Fruit fly (Drosophila melanogaster) whole organism, embryonic: ENCODE data around the gene CSN5.

Experiments used
- Aef1 ChIP-seq: fragments of 200-800 bp; sonication (Bioruptor generic); IDR thresholded peaks from 3 replicates; pipeline ENCODE4 v1.3.6; 2022; ENCODE audit warnings: missing biosample characterization, missing genetic modification characterization
- CG10366 ChIP-seq: fragments of 200-800 bp; sonication (Bioruptor generic); IDR thresholded peaks from 2 replicates; pipeline ENCODE4 v1.3.6; 2022; ENCODE audit warnings: missing biosample characterization, missing genetic modification characterization
- CG10654 ChIP-seq: fragments of 200-800 bp; sonication (Bioruptor generic); optimal IDR thresholded peaks from 2 replicates; lab custom pipeline; 2016; ENCODE audit warnings: missing biosample characterization, missing genetic modification characterization
- CG10979 ChIP-seq: fragments of 200-800 bp; sonication (Bioruptor generic); optimal IDR thresholded peaks from 2 replicates; lab custom pipeline; 2018; ENCODE audit warnings: missing biosample characterization, mild to moderate bottlenecking, missing genetic modification characterization, moderate library complexity
- CG12071 ChIP-seq: fragments of 200-800 bp; sonication (Bioruptor generic); optimal IDR thresholded peaks from 3 replicates; lab custom pipeline; 2018; ENCODE audit warnings: missing biosample characterization, mild to moderate bottlenecking, missing genetic modification characterization
- CG13296 ChIP-seq: fragments of 200-800 bp; sonication (Bioruptor generic); optimal IDR thresholded peaks from 3 replicates; lab custom pipeline; 2018; ENCODE audit warnings: missing biosample characterization, mild to moderate bottlenecking, missing genetic modification characterization
- CG16779 ChIP-seq: fragments of 200-800 bp; sonication (Bioruptor generic); IDR thresholded peaks from 2 replicates; pipeline ENCODE4 v1.3.6; 2022; ENCODE audit warnings: missing biosample characterization, missing genetic modification characterization
- CG17612 ChIP-seq: fragments of 200-800 bp; sonication (Bioruptor generic); IDR thresholded peaks from 2 replicates; pipeline ENCODE4 v1.3.6; 2022; ENCODE audit warnings: missing biosample characterization, missing genetic modification characterization
- CG18599 ChIP-seq: fragments of 200-800 bp; sonication (Bioruptor generic); optimal IDR thresholded peaks from 3 replicates; lab custom pipeline; 2017; ENCODE audit warnings: missing biosample characterization, missing genetic modification characterization, mild to moderate bottlenecking, moderate library complexity, missing genetic modification reagents
- CG18619 ChIP-seq: fragments of 200-800 bp; sonication (Bioruptor generic); optimal IDR thresholded peaks from 3 replicates; lab custom pipeline; 2017; ENCODE audit warnings: missing biosample characterization, mild to moderate bottlenecking, missing genetic modification characterization
- CG2678 ChIP-seq: fragments of 200-800 bp; sonication (Bioruptor generic); optimal IDR thresholded peaks from 3 replicates; lab custom pipeline; 2019; ENCODE audit warnings: missing biosample characterization, mild to moderate bottlenecking, missing genetic modification characterization, moderate library complexity
- CG2712 ChIP-seq: fragments of 200-800 bp; optimal IDR thresholded peaks from 3 replicates; lab custom pipeline; 2019; ENCODE audit warnings: missing biosample characterization, mild to moderate bottlenecking, missing genetic modification characterization, moderate library complexity
- CG2889 ChIP-seq: fragments of 200-800 bp; sonication (Bioruptor generic); IDR thresholded peaks from 3 replicates; pipeline ENCODE4 v1.3.6; 2022; ENCODE audit warnings: missing biosample characterization, missing genetic modification characterization
- CG30403 ChIP-seq: fragments of 200-800 bp; sonication (Bioruptor generic); optimal IDR thresholded peaks from 3 replicates; lab custom pipeline; 2016; ENCODE audit warnings: missing biosample characterization, missing genetic modification characterization
- CG30431 ChIP-seq: fragments of 200-800 bp; sonication (Bioruptor generic); optimal IDR thresholded peaks from 2 replicates; lab custom pipeline; 2017; ENCODE audit warnings: missing biosample characterization, missing genetic modification characterization
- CG32532 ChIP-seq: fragments of 200-800 bp; sonication (Bioruptor generic); IDR thresholded peaks from 2 replicates; pipeline ENCODE4 v1.3.6; 2022; ENCODE audit warnings: missing biosample characterization, missing genetic modification characterization
- CG33557 ChIP-seq: fragments of 200-800 bp; sonication (Bioruptor generic); optimal IDR thresholded peaks from 2 replicates; lab custom pipeline; 2019; ENCODE audit warnings: missing biosample characterization, mild to moderate bottlenecking, missing genetic modification characterization, moderate library complexity
- CG34376 ChIP-seq: fragments of 200-800 bp; sonication (Bioruptor generic); optimal IDR thresholded peaks from 2 replicates; lab custom pipeline; 2018; ENCODE audit warnings: missing biosample characterization, mild to moderate bottlenecking, missing genetic modification characterization
- CG6254 ChIP-seq: fragments of 200-800 bp; sonication (Bioruptor generic); optimal IDR thresholded peaks from 3 replicates; lab custom pipeline; 2017; ENCODE audit warnings: mild to moderate bottlenecking, missing biosample characterization, missing genetic modification reagents, missing genetic modification characterization
- CG7786 ChIP-seq: fragments of 200-800 bp; sonication (Bioruptor generic); optimal IDR thresholded peaks from 2 replicates; lab custom pipeline; 2016; ENCODE audit warnings: missing biosample characterization, missing genetic modification characterization
- CG9437 ChIP-seq: fragments of 200-800 bp; sonication (Bioruptor generic); optimal IDR thresholded peaks from 2 replicates; lab custom pipeline; 2018; ENCODE audit warnings: missing biosample characterization, mild to moderate bottlenecking, missing genetic modification characterization
- CG9932 ChIP-seq: fragments of 200-800 bp; sonication (Bioruptor generic); IDR thresholded peaks from 2 replicates; pipeline ENCODE4 v1.3.6; 2022; ENCODE audit warnings: missing biosample characterization, missing genetic modification characterization
- Doc3 ChIP-seq: fragments of 200-800 bp; sonication (Bioruptor generic); IDR thresholded peaks from 3 replicates; pipeline ENCODE4 v1.3.6; 2022; ENCODE audit warnings: missing biosample characterization, missing genetic modification characterization; ENCODE audit not compliant: partially characterized antibody
- Ets97D ChIP-seq: fragments of 200-800 bp; sonication (Bioruptor generic); optimal IDR thresholded peaks from 3 replicates; lab custom pipeline; 2016; ENCODE audit warnings: missing biosample characterization, missing genetic modification characterization
- H2.0 ChIP-seq: fragments of 200-800 bp; sonication (Bioruptor generic); IDR thresholded peaks from 2 replicates; pipeline ENCODE4 v1.3.6; 2022; ENCODE audit warnings: missing biosample characterization, missing genetic modification characterization
- HLH4C ChIP-seq: fragments of 200-800 bp; sonication (Bioruptor generic); IDR thresholded peaks from 3 replicates; pipeline ENCODE4 v1.3.6; 2022; ENCODE audit warnings: missing biosample characterization, missing genetic modification characterization; ENCODE audit not compliant: partially characterized antibody
- MBD-R2 ChIP-seq: fragments of 200-800 bp; sonication (Bioruptor generic); IDR thresholded peaks from 2 replicates; pipeline ENCODE4 v1.3.6; 2022; ENCODE audit warnings: missing biosample characterization, missing genetic modification characterization
- Mes4 ChIP-seq: fragments of 200-800 bp; sonication (Bioruptor generic); optimal IDR thresholded peaks from 2 replicates; lab custom pipeline; 2016; ENCODE audit warnings: missing biosample characterization, missing genetic modification characterization
- NC2α ChIP-seq: fragments of 200-800 bp; sonication (Bioruptor generic); optimal IDR thresholded peaks from 2 replicates; lab custom pipeline; 2016; ENCODE audit warnings: missing biosample characterization, missing genetic modification characterization
- Oli ChIP-seq: fragments of 200-800 bp; sonication (Bioruptor generic); optimal IDR thresholded peaks from 2 replicates; lab custom pipeline; 2018; ENCODE audit warnings: missing biosample characterization, mild to moderate bottlenecking, missing genetic modification characterization, moderate library complexity
- Rfx ChIP-seq: fragments of 200-800 bp; sonication (Bioruptor generic); IDR thresholded peaks from 2 replicates; pipeline ENCODE4 v1.3.6; 2022; ENCODE audit warnings: missing biosample characterization, missing genetic modification characterization
- Rx ChIP-seq: fragments of 200-800 bp; sonication (Bioruptor generic); IDR thresholded peaks from 2 replicates; pipeline ENCODE4 v1.3.6; 2022; ENCODE audit warnings: missing biosample characterization, missing genetic modification characterization
- Side ChIP-seq: fragments of 200-800 bp; sonication (Bioruptor generic); optimal IDR thresholded peaks from 2 replicates; lab custom pipeline; 2016; ENCODE audit warnings: missing biosample characterization, missing genetic modification characterization
- Trl ChIP-seq, 3 experiments: fragments of >200 bp in 2 of 3; fragments of 200-800 bp in 1 of 3; sonication (Bioruptor generic) in 1 of 3; optimal IDR thresholded peaks; 2 replicates in 1 of 3; 3 replicates in 2 of 3; lab custom pipeline; 2016 to 2017; ENCODE audit warnings: missing biosample characterization in 1 of 3, missing genetic modification characterization in 1 of 3
- Usf ChIP-seq: fragments of 200-800 bp; sonication (Bioruptor generic); optimal IDR thresholded peaks from 2 replicates; lab custom pipeline; 2017; ENCODE audit warnings: missing genotype, missing biosample characterization, missing genetic modification characterization
- ara ChIP-seq: fragments of 200-800 bp; sonication (Bioruptor generic); IDR thresholded peaks from 2 replicates; pipeline ENCODE4 v1.3.6; 2022; ENCODE audit warnings: missing biosample characterization, missing genetic modification characterization
- btn ChIP-seq: fragments of 200-800 bp; sonication (Bioruptor generic); optimal IDR thresholded peaks from 2 replicates; lab custom pipeline; 2016; ENCODE audit warnings: missing biosample characterization, missing genetic modification characterization
- cas ChIP-seq: fragments of 200-800 bp; sonication (Bioruptor generic); IDR thresholded peaks from 2 replicates; pipeline ENCODE4 v1.3.6; 2022; ENCODE audit warnings: missing biosample characterization, missing genetic modification characterization
- dysf ChIP-seq: fragments of 200-800 bp; sonication (Bioruptor generic); IDR thresholded peaks from 3 replicates; pipeline ENCODE4 v1.3.6; 2022; ENCODE audit warnings: missing biosample characterization, missing genetic modification characterization
- fu2 ChIP-seq: fragments of 200-800 bp; sonication (Bioruptor generic); optimal IDR thresholded peaks from 2 replicates; lab custom pipeline; 2016; ENCODE audit warnings: missing biosample characterization, missing genetic modification characterization
- gro ChIP-seq: fragments of 200-800 bp; sonication (Bioruptor generic); optimal IDR thresholded peaks from 2 replicates; lab custom pipeline; 2016; ENCODE audit warnings: missing biosample characterization, missing genetic modification characterization
- gt ChIP-seq: fragments of 200-800 bp; sonication (Bioruptor generic); IDR thresholded peaks from 2 replicates; pipeline ENCODE4 v1.3.6; 2022; ENCODE audit warnings: missing biosample characterization, missing genetic modification characterization
- insv ChIP-seq, 2 experiments: fragments of 200-800 bp; sonication (Bioruptor generic); optimal IDR thresholded peaks; 3 replicates each; lab custom pipeline; 2016 to 2018; ENCODE audit warnings: missing biosample characterization in 2 of 2, missing genetic modification characterization in 2 of 2
- psq ChIP-seq: fragments of 200-800 bp; sonication (Bioruptor generic); optimal IDR thresholded peaks from 2 replicates; lab custom pipeline; 2017; ENCODE audit warnings: missing biosample characterization, missing genetic modification characterization
- sob ChIP-seq: fragments of 200-800 bp; sonication (Bioruptor generic); IDR thresholded peaks from 2 replicates; pipeline ENCODE4 v1.3.6; 2022; ENCODE audit warnings: missing biosample characterization, missing genetic modification characterization
- tna ChIP-seq: fragments of 200-800 bp; sonication (Bioruptor generic); IDR thresholded peaks from 2 replicates; pipeline ENCODE4 v1.3.6; 2022; ENCODE audit warnings: missing biosample characterization, missing genetic modification characterization; ENCODE audit not compliant: partially characterized antibody
- trh ChIP-seq: fragments of 200-800 bp; sonication (Bioruptor generic); optimal IDR thresholded peaks from 2 replicates; lab custom pipeline; 2016; ENCODE audit warnings: missing biosample characterization, missing genetic modification characterization
- ttk ChIP-seq: fragments of 200-800 bp; sonication (Bioruptor generic); IDR thresholded peaks from 2 replicates; pipeline ENCODE4 v2.1.2; 2022; ENCODE audit warnings: missing biosample characterization, missing genetic modification characterization
- tx ChIP-seq: fragments of 200-800 bp; sonication (Bioruptor generic); optimal IDR thresholded peaks from 2 replicates; lab custom pipeline; 2016; ENCODE audit warnings: missing biosample characterization, missing genetic modification characterization

CSN5 gene

dm6 chr3R:16469501-16470263 lies at the start of gene CSN5, which contains the start of gene CG42232 (continued):
- peak; percentile 68 for TF ChIP-seq CG10979 (tag; lab: Kevin White, UChicago)
- TF ChIP-seq HLH4C (GFP tag; lab: Robert Waterston, UW): 0 out of 3 replicates have a peak, but pooled peaks have one; percentile 43
- TF ChIP-seq CG9437 (GFP tag; lab: Kevin White, UChicago): peak; percentile 59
- peak in 1 of 2 experiments; percentile 4 for TF ChIP-seq insv (GFP tag; optimal IDR thresholded peaks at IDR 0.05; lab: Kevin White, UChicago)
- TF ChIP-seq H2.0 (GFP tag; lab: Robert Waterston, UW): peak; percentile 35; the same call in 1 of the 2 replicates
- peak; percentile 42 for TF ChIP-seq Side (GFP tag; lab: Kevin White, UChicago)
- no peak for TF ChIP-seq gro (GFP tag; lab: Kevin White, UChicago)
- peak; percentile 9 for TF ChIP-seq CG7786 (GFP tag; lab: Kevin White, UChicago)
- 0 out of 2 replicates have a peak, but pooled peaks have one; percentile 18 for TF ChIP-seq sob (GFP tag; lab: Robert Waterston, UW)
- peak; percentile 2 for TF ChIP-seq CG2712 (tag; lab: Kevin White, UChicago)
- no peak for TF ChIP-seq CG34376
- TF ChIP-seq CG2889 (GFP tag; lab: Robert Waterston, UW): no peak
- no peak for TF ChIP-seq tna (GFP tag; lab: Robert Waterston, UW)
- TF ChIP-seq Ets97D (GFP tag; lab: Kevin White, UChicago): peak; percentile 32
- TF ChIP-seq Usf (GFP tag; lab: Kevin White, UChicago): peak; percentile 13
- no peak for TF ChIP-seq trh (GFP tag; lab: Kevin White, UChicago)
- 0 out of 3 replicates have a peak, but pooled peaks have one; percentile 19 for TF ChIP-seq dysf (GFP tag; lab: Robert Waterston, UW)
- peak; percentile 30; the same call in 1 of the 2 replicates for TF ChIP-seq Rx
- peak; percentile 65; the same call in 1 of the 2 replicates for TF ChIP-seq Rfx (GFP tag; lab: Robert Waterston, UW)
- no peak for TF ChIP-seq CG12071 (GFP tag; lab: Kevin White, UChicago)
- TF ChIP-seq psq: peak; percentile 28
- TF ChIP-seq tx (GFP tag; lab: Kevin White, UChicago): peak; percentile 6
- no peak for TF ChIP-seq fu2
- no peak for TF ChIP-seq CG30431 (GFP tag; lab: Kevin White, UChicago)
- TF ChIP-seq Trl (optimal IDR thresholded peaks at IDR 0.05; lab: Kevin White, UChicago): no peak
- TF ChIP-seq Trl (GFP tag; optimal IDR thresholded peaks at IDR 0.05; lab: Kevin White, UChicago): peak; percentile 40
- TF ChIP-seq CG17612 (GFP tag; lab: Robert Waterston, UW): no peak
- peak; percentile 77 for TF ChIP-seq CG30403 (GFP tag; lab: Kevin White, UChicago)
- peak; percentile 57 for TF ChIP-seq CG32532 (GFP tag; lab: Robert Waterston, UW)
- peak; percentile 21 for TF ChIP-seq CG6254
- TF ChIP-seq gt: no peak
- TF ChIP-seq CG18619 (GFP tag; lab: Kevin White, UChicago): peak; percentile 9
- no peak for TF ChIP-seq CG2678 (tag; lab: Kevin White, UChicago)
- peak; percentile 31; the same call in 1 of the 2 replicates for TF ChIP-seq cas (GFP tag; lab: Robert Waterston, UW)
- no peak; the same call in 1 of the 2 replicates for TF ChIP-seq CG10366 (GFP tag; lab: Robert Waterston, UW)
- TF ChIP-seq CG10654 (GFP tag; lab: Kevin White, UChicago): peak; percentile 67
- peak; percentile 64 for TF ChIP-seq CG18599
- TF ChIP-seq CG33557 (GFP tag; lab: Kevin White, UChicago): peak; percentile 42
- no peak for TF ChIP-seq CG13296 (GFP tag; lab: Kevin White, UChicago)
- TF ChIP-seq MBD-R2: peak; percentile 87
- no peak for TF ChIP-seq CG16779 (GFP tag; lab: Robert Waterston, UW)
- no peak for TF ChIP-seq Oli (tag; lab: Kevin White, UChicago)
- TF ChIP-seq Doc3: no peak
- no peak for TF ChIP-seq btn (GFP tag; lab: Kevin White, UChicago)
- TF ChIP-seq CG9932: peak; percentile 68
- TF ChIP-seq Aef1 (GFP tag; lab: Robert Waterston, UW): peak; percentile 11; the same call in 1 of the 3 replicates
- peak; percentile 45; the same call in 1 of the 2 replicates for TF ChIP-seq ttk (GFP tag; lab: Robert Waterston, UW)
- no peak for TF ChIP-seq NC2α (GFP tag; lab: Kevin White, UChicago)
- TF ChIP-seq Mes4 (GFP tag; lab: Kevin White, UChicago): no peak
- TF ChIP-seq ara (GFP tag; lab: Robert Waterston, UW): peak; percentile 47; the same call in 1 of the 2 replicates
